Fruit fly (Drosophila melanogaster) whole organism, pupa: Measurements from ENCODE around the gene Pglym87.

Experiments used
- CG8301 ChIP-seq: fragments of 200-800 bp; sonication (Bioruptor generic); optimal IDR thresholded peaks from 2 replicates; lab custom pipeline; 2018; ENCODE audit warnings: missing biosample characterization, mild to moderate bottlenecking, missing genetic modification characterization
- Pif1A ChIP-seq: fragments of 200-800 bp; sonication (Bioruptor generic); optimal IDR thresholded peaks from 3 replicates; lab custom pipeline; 2016; ENCODE audit warnings: missing biosample characterization, missing genetic modification characterization
- rn ChIP-seq: fragments of 200-800 bp; sonication (Bioruptor generic); IDR thresholded peaks from 2 replicates; pipeline ENCODE4 v1.3.6; 2022; ENCODE audit warnings: missing biosample characterization, missing genetic modification characterization

dm6 chr3R:12214201-12214600 is 18.3 kb downstream of the Pglym87 start, which contains the start of gene CG14742:
- no peak for TF ChIP-seq CG8301
- TF ChIP-seq Pif1A (GFP tag; lab: Kevin White, UChicago): no peak
- TF ChIP-seq rn: no peak
